Worm (Caenorhabditis elegans) whole organism, late embryonic: ENCODE results near the gene ttr-1.

Experiments
- F13H6.1 ChIP-seq: sonication (generic microtip); optimal IDR thresholded peaks from 2 replicates; lab custom pipeline; 2016; ENCODE audit warnings: missing genetic modification characterization, missing compliant biosample characterization
- elt-2 ChIP-seq: sonication (generic microtip); optimal IDR thresholded peaks from 2 replicates; lab custom pipeline; 2016; ENCODE audit warnings: missing genetic modification reagents, missing genetic modification characterization, missing compliant biosample characterization
- ets-4 ChIP-seq: sonication (generic microtip); optimal IDR thresholded peaks from 2 replicates; lab custom pipeline; 2016; ENCODE audit warnings: missing genetic modification characterization, missing compliant biosample characterization
- hlh-15 ChIP-seq: sonication (generic microtip); optimal IDR thresholded peaks from 2 replicates; lab custom pipeline; 2016; ENCODE audit warnings: missing genetic modification characterization, missing compliant biosample characterization
- hlh-30 ChIP-seq: sonication (generic microtip); optimal IDR thresholded peaks from 2 replicates; lab custom pipeline; 2017; ENCODE audit warnings: antibody characterized with exemption, missing genetic modification characterization, missing compliant biosample characterization; ENCODE audit not compliant: insufficient read depth
- lim-6 ChIP-seq: sonication (generic microtip); optimal IDR thresholded peaks from 2 replicates; lab custom pipeline; 2016; ENCODE audit warnings: missing genetic modification characterization, missing compliant biosample characterization
- lin-11 ChIP-seq: fragments of 200-800 bp; sonication (Bioruptor generic); optimal IDR thresholded peaks from 2 replicates; lab custom pipeline; 2018; ENCODE audit warnings: mild to moderate bottlenecking, missing genetic modification characterization, missing compliant biosample characterization
- pax-1 ChIP-seq: fragments of 150-350 bp; optimal IDR thresholded peaks from 2 replicates; lab custom pipeline; 2014; ENCODE audit warnings: missing biosample characterization, missing genetic modification characterization
- ref-2 ChIP-seq: sonication (generic microtip); optimal IDR thresholded peaks from 2 replicates; lab custom pipeline; 2016; ENCODE audit warnings: missing genetic modification characterization, missing compliant biosample characterization
- sox-4 ChIP-seq: sonication (generic microtip); optimal IDR thresholded peaks from 2 replicates; lab custom pipeline; 2017; ENCODE audit warnings: mild to moderate bottlenecking, missing genetic modification characterization, inconsistent platforms, missing compliant biosample characterization
- tbx-2 ChIP-seq: sonication (generic microtip); optimal IDR thresholded peaks from 2 replicates; lab custom pipeline; 2016; ENCODE audit warnings: missing genetic modification characterization, missing compliant biosample characterization

- TF ChIP-seq ets-4 (tag; lab: Kevin White, UChicago) (no peak), pax-1 (tag; lab: Kevin White, UChicago) (no peak), lim-6 (tag; lab: Kevin White, UChicago) (no peak), tbx-2 (tag; lab: Kevin White, UChicago) (no peak), hlh-15 (tag; lab: Kevin White, UChicago) (no peak), lin-11 (tag; lab: Kevin White, UChicago) (no peak), sox-4 (tag; lab: Kevin White, UChicago) (no peak), hlh-30 (tag; lab: Kevin White, UChicago) (no peak), elt-2 (tag; lab: Kevin White, UChicago) (no peak), ref-2 (tag; lab: Kevin White, UChicago) (no peak), F13H6.1 (tag; lab: Kevin White, UChicago) (no peak)
Measured at ce11 chrIII:9886323-9886722, 42.6 kb upstream of the ttr-1 start.
